Worm (Caenorhabditis elegans): ENCODE data around the gene pat-4.

- no peak for TF ChIP-seq flt-1 (GFP tag; IDR thresholded peaks at IDR 0.05)
- TF ChIP-seq med-1 (GFP tag; optimal IDR thresholded peaks at IDR 0.05; ENCODE audit: insufficient read depth) = no peak
- no peak for TF ChIP-seq cog-1 (tag; optimal IDR thresholded peaks at IDR 0.05)
Observed at ce11 chrIII:69652-70051, 25.0 kb downstream of the pat-4 start, which contains the start of gene spt-4.

Measured in whole organism, midembryonic.